Worm (Caenorhabditis elegans): ENCODE data around the gene srw-19.

DNA sequence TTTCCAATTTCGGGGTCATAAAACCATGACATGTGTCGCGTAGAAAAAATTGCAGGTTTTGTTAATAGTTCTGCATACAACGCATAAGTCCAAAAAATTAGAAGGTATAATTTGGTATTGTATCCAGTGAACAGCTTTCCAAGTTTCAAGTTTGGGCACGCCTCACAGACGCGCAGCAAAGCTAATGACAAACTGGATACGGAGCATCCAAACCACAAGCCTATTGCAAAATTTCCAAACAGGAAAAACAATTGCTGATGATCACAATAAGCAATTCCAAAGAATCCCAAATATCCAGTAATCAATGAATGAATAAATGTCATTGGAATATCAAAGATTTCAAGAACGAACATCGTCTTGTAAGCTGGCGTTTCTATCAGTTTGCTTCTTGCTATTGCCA, 32.4 kb upstream of the srw-19 start:
- TF ChIP-seq nhr-11 (tag; optimal IDR thresholded peaks at IDR 0.05) (no peak), pha-4 (tag; optimal IDR thresholded peaks at IDR 0.05) (no peak), hlh-13 (GFP tag; optimal IDR thresholded peaks at IDR 0.05) (no peak), ceh-34 (tag; optimal IDR thresholded peaks at IDR 0.05) (no peak), ceh-14 (tag; optimal IDR thresholded peaks at IDR 0.05) (no peak), ets-4 (tag; optimal IDR thresholded peaks at IDR 0.05) (no peak)

Data from whole organism, late embryonic.